Fruit fly (Drosophila melanogaster): ENCODE measurements around the gene brk.
A peak's percentile ranks its signal among the peaks of the same experiment; 100 is the strongest.

Gene brk

dm6 chrX:7338538-7338937 is 30.8 kb downstream of the brk start (continued):
- TF ChIP-seq CG6765 (GFP tag; optimal IDR thresholded peaks at IDR 0.05) (peak; percentile 67), CG7786 (GFP tag; optimal IDR thresholded peaks at IDR 0.05) (no peak), CG14860 (GFP tag; IDR thresholded peaks at IDR 0.05; ENCODE audit: partially characterized antibody) (no peak), CG16815 (GFP tag; optimal IDR thresholded peaks at IDR 0.05) (no peak), CG12299 (tag; optimal IDR thresholded peaks at IDR 0.05) (peak; percentile 80), Hsf (GFP tag; optimal IDR thresholded peaks at IDR 0.05) (peak; percentile 69), Antp (GFP tag; optimal IDR thresholded peaks at IDR 0.05) (peak; percentile 17), NC2β (GFP tag; optimal IDR thresholded peaks at IDR 0.05) (no peak), PHDP (tag; optimal IDR thresholded peaks at IDR 0.05) (peak; percentile 77), CG3726 (GFP tag; IDR thresholded peaks at IDR 0.05) (no peak), Neu2 (GFP tag; optimal IDR thresholded peaks at IDR 0.05; ENCODE audit: borderline replicate concordance) (no peak), en (GFP tag; optimal IDR thresholded peaks at IDR 0.05) (no peak), MBD-R2 (GFP tag; IDR thresholded peaks at IDR 0.05) (no peak), scrt (GFP tag; optimal IDR thresholded peaks at IDR 0.05) (peak; percentile 60), hth (optimal IDR thresholded peaks at IDR 0.05) (no peak), NC2α (GFP tag; optimal IDR thresholded peaks at IDR 0.05) (peak; percentile 23), wor (GFP tag; IDR thresholded peaks at IDR 0.05) (no peak; the same call in 1 of the 2 replicates), CG13287 (GFP tag; IDR thresholded peaks at IDR 0.05; ENCODE audit: partially characterized antibody) (no peak), ase (GFP tag; IDR thresholded peaks at IDR 0.05) (0 out of 3 replicates have a peak, but pooled peaks have one; percentile 9), hkb (optimal IDR thresholded peaks at IDR 0.05) (no peak), hkb (GFP tag; IDR thresholded peaks at IDR 0.05) (peak; percentile 72), CG2129 (GFP tag; IDR thresholded peaks at IDR 0.05; ENCODE audit: partially characterized antibody) (no peak), nmo (GFP tag; optimal IDR thresholded peaks at IDR 0.05) (peak; percentile 62), seq (GFP tag; IDR thresholded peaks at IDR 0.05) (peak; percentile 58; the same call in 1 of the 2 replicates), pb (GFP tag; optimal IDR thresholded peaks at IDR 0.05) (peak; percentile 41), croc (GFP tag; conservative IDR thresholded peaks at IDR 0.05) (0 out of 3 replicates have a peak, but pooled peaks have one; percentile 27), CG11093 (GFP tag; IDR thresholded peaks at IDR 0.05) (0 out of 3 replicates have a peak, but pooled peaks have one; percentile 35), fd96Cb (tag; optimal IDR thresholded peaks at IDR 0.05) (peak; percentile 62), lola (GFP tag; optimal IDR thresholded peaks at IDR 0.05) (peak in 1 of 3 experiments; percentile 63), cwo (GFP tag; optimal IDR thresholded peaks at IDR 0.05) (peak; percentile 50), CG17612 (GFP tag; IDR thresholded peaks at IDR 0.05) (no peak), CG8478 (optimal IDR thresholded peaks at IDR 0.05) (no peak), zfh1 (GFP tag; IDR thresholded peaks at IDR 0.05) (no peak; the same call in 2 of the 3 replicates), zen2 (GFP tag; IDR thresholded peaks at IDR 0.05; ENCODE audit: partially characterized antibody) (no peak), CG15696 (tag; optimal IDR thresholded peaks at IDR 0.05) (peak; percentile 37), CG5953 (GFP tag; IDR thresholded peaks at IDR 0.05) (no peak), tin (GFP tag; optimal IDR thresholded peaks at IDR 0.05) (peak; percentile 43), CG13123 (GFP tag; optimal IDR thresholded peaks at IDR 0.05) (no peak), CG7839 (tag; optimal IDR thresholded peaks at IDR 0.05) (peak; percentile 77), dmrt11E (tag; optimal IDR thresholded peaks at IDR 0.05) (peak; percentile 31), gt (GFP tag; IDR thresholded peaks at IDR 0.05) (no peak), CrebB (tag; optimal IDR thresholded peaks at IDR 0.05) (peak; percentile 31), otp (GFP tag; IDR thresholded peaks at IDR 0.05) (no peak), CG9437 (GFP tag; optimal IDR thresholded peaks at IDR 0.05) (peak; percentile 6), stwl (tag; optimal IDR thresholded peaks at IDR 0.05) (no peak), CG15269 (tag; optimal IDR thresholded peaks at IDR 0.05) (peak; percentile 71), ato (GFP tag; IDR thresholded peaks at IDR 0.05; ENCODE audit: partially characterized antibody) (no peak), CG10959 (GFP tag; IDR thresholded peaks at IDR 0.05) (no peak), run (tag; optimal IDR thresholded peaks at IDR 0.05) (peak; percentile 11), trh (GFP tag; optimal IDR thresholded peaks at IDR 0.05) (peak; percentile 25), TFAM (GFP tag; optimal IDR thresholded peaks at IDR 0.05) (no peak)
